Fruit fly (Drosophila melanogaster): ENCODE results near the gene Myt1.

- TF ChIP-seq CG7045 (GFP tag; optimal IDR thresholded peaks at IDR 0.05) (no peak), pad (GFP tag; optimal IDR thresholded peaks at IDR 0.05) (no peak), tj (GFP tag; optimal IDR thresholded peaks at IDR 0.05) (no peak), CG33017 (tag; optimal IDR thresholded peaks at IDR 0.05) (no peak), kay (GFP tag; ENCODE audit: borderline replicate concordance) (no peak), CG7101 (tag; optimal IDR thresholded peaks at IDR 0.05) (no peak), CG14711 (tag; optimal IDR thresholded peaks at IDR 0.05) (no peak), Clk (GFP tag; optimal IDR thresholded peaks at IDR 0.05) (no peak), CG12768 (GFP tag; optimal IDR thresholded peaks at IDR 0.05) (no peak)
Measured at dm6 chr3L:5752903-5753604, 26.3 kb downstream of the Myt1 start, which contains the start of gene Usp47.
